Worm (Caenorhabditis elegans) whole organism, L3 larva: ENCODE results near the gene inx-7.

ENCODE experiments used
- ama-1 ChIP-seq: fragments of 150-350 bp; optimal IDR thresholded peaks from 2 replicates; lab custom pipeline; 2018
- daf-12 ChIP-seq: fragments of 150-350 bp; optimal IDR thresholded peaks from 2 replicates; lab custom pipeline; 2014; ENCODE audit warnings: missing biosample characterization, missing genetic modification reagents, missing genetic modification characterization
- elt-2 ChIP-seq: sonication (generic microtip); optimal IDR thresholded peaks from 2 replicates; lab custom pipeline; 2016; ENCODE audit warnings: missing genetic modification reagents, mild to moderate bottlenecking, missing genetic modification characterization, missing compliant biosample characterization
- elt-3 ChIP-seq, 3 experiments: fragments of 150-350 bp in 1 of 3; sonication (generic microtip) in 2 of 3; optimal IDR thresholded peaks; 2 replicates in 2 of 3; 4 replicates in 1 of 3; lab custom pipeline; 2014 to 2017; ENCODE audit warnings: missing biosample characterization in 3 of 3, missing genetic modification characterization in 3 of 3
- fos-1 ChIP-seq: fragments of 150-350 bp; optimal IDR thresholded peaks from 2 replicates; lab custom pipeline; 2014; ENCODE audit warnings: missing biosample characterization, missing genetic modification characterization
- nfya-1 ChIP-seq: sonication (generic microtip); optimal IDR thresholded peaks from 2 replicates; lab custom pipeline; 2017; ENCODE audit warnings: missing genetic modification characterization, mild to moderate bottlenecking, missing compliant biosample characterization, antibody characterized with exemption, moderate library complexity; ENCODE audit not compliant: insufficient read depth
- sea-2 ChIP-seq: fragments of 150-350 bp; sonication (generic microtip); optimal IDR thresholded peaks from 4 replicates; lab custom pipeline; 2014; ENCODE audit warnings: missing biosample characterization, missing genetic modification reagents, missing genetic modification characterization
- unc-62 ChIP-seq: fragments of 150-350 bp; sonication (generic microtip); optimal IDR thresholded peaks from 4 replicates; lab custom pipeline; 2014; ENCODE audit warnings: missing biosample characterization, missing genetic modification reagents, missing genetic modification characterization

- TF ChIP-seq nfya-1 (no peak), elt-3 (tag; optimal IDR thresholded peaks at IDR 0.05; lab: Kevin White, UChicago) (no peak), elt-2 (tag; lab: Kevin White, UChicago) (no peak), unc-62 (GFP tag; lab: Kevin White, UChicago) (no peak), daf-12 (tag; lab: Kevin White, UChicago) (no peak), fos-1 (no peak), sea-2 (no peak), ama-1 (lab: Kevin White, UChicago) (no peak)
Measured at ce11 chrIV:5895190-5895589, 51.2 kb downstream of the inx-7 start, which contains the start of gene nspb-6.
